Worm (Caenorhabditis elegans) whole organism, mixed stage, embryonic: ENCODE results near the gene F40E12.1.

ENCODE experiments used
- bed-3 ChIP-seq: fragments of 200-800 bp; sonication (Bioruptor generic); optimal IDR thresholded peaks from 3 replicates; lab custom pipeline; 2018; ENCODE audit warnings: mild to moderate bottlenecking, missing genetic modification characterization, moderate library complexity, missing compliant biosample characterization
- ceh-39 ChIP-seq: fragments of 150-350 bp; optimal IDR thresholded peaks from 2 replicates; lab custom pipeline; 2014; ENCODE audit warnings: missing biosample characterization, missing genetic modification characterization
- ceh-43 ChIP-seq: fragments of 200-800 bp; sonication (Bioruptor generic); optimal IDR thresholded peaks from 2 replicates; lab custom pipeline; 2018; ENCODE audit warnings: mild to moderate bottlenecking, missing genetic modification characterization, moderate library complexity, missing compliant biosample characterization
- ceh-83 ChIP-seq: fragments of 200-800 bp; sonication (Bioruptor generic); optimal IDR thresholded peaks from 2 replicates; lab custom pipeline; 2018; ENCODE audit warnings: mild to moderate bottlenecking, missing genetic modification characterization, missing compliant biosample characterization
- ces-1 ChIP-seq: fragments of 150-350 bp; optimal IDR thresholded peaks from 2 replicates; lab custom pipeline; 2014; ENCODE audit warnings: missing biosample characterization, missing genetic modification reagents, missing genetic modification characterization
- cnd-1 ChIP-seq: fragments of 200-800 bp; sonication (Bioruptor generic); optimal IDR thresholded peaks from 2 replicates; lab custom pipeline; 2018; ENCODE audit warnings: mild to moderate bottlenecking, missing genetic modification characterization, missing compliant biosample characterization
- elt-1 ChIP-seq: sonication (generic microtip); optimal IDR thresholded peaks from 2 replicates; lab custom pipeline; 2017; ENCODE audit warnings: missing genetic modification characterization, mild to moderate bottlenecking, missing compliant biosample characterization, antibody characterized with exemption, moderate library complexity, borderline replicate concordance; ENCODE audit not compliant: insufficient read depth
- elt-3 ChIP-seq: fragments of 150-350 bp; optimal IDR thresholded peaks from 2 replicates; lab custom pipeline; 2014; ENCODE audit warnings: missing biosample characterization, missing genetic modification characterization
- flh-1 ChIP-seq: fragments of 200-800 bp; sonication (Bioruptor generic); optimal IDR thresholded peaks from 2 replicates; lab custom pipeline; 2018; ENCODE audit warnings: mild to moderate bottlenecking, missing genetic modification characterization, moderate library complexity, missing compliant biosample characterization
- ham-2 ChIP-seq: fragments of 200-800 bp; sonication (Bioruptor generic); optimal IDR thresholded peaks from 2 replicates; lab custom pipeline; 2018; ENCODE audit warnings: mild to moderate bottlenecking, missing genetic modification characterization, missing compliant biosample characterization
- hlh-1 ChIP-seq: fragments of 150-350 bp; optimal IDR thresholded peaks from 2 replicates; lab custom pipeline; 2014; ENCODE audit warnings: missing biosample characterization, missing genetic modification reagents, missing genetic modification characterization
- lin-13 ChIP-seq: fragments of 150-350 bp; optimal IDR thresholded peaks from 2 replicates; lab custom pipeline; 2014; ENCODE audit warnings: missing biosample characterization, missing genetic modification characterization
- lin-32 ChIP-seq: fragments of 200-800 bp; sonication (Bioruptor generic); optimal IDR thresholded peaks from 2 replicates; lab custom pipeline; 2018; ENCODE audit warnings: mild to moderate bottlenecking, missing genetic modification characterization, missing compliant biosample characterization
- lsy-2 ChIP-seq: fragments of 150-350 bp; optimal IDR thresholded peaks from 2 replicates; lab custom pipeline; 2014; ENCODE audit warnings: missing biosample characterization, missing genetic modification characterization
- mab-5 ChIP-seq: fragments of 150-350 bp; optimal IDR thresholded peaks from 2 replicates; lab custom pipeline; 2014; ENCODE audit warnings: missing biosample characterization, missing genetic modification characterization
- mep-1 ChIP-seq: fragments of 150-350 bp; optimal IDR thresholded peaks from 2 replicates; lab custom pipeline; 2017; ENCODE audit warnings: missing biosample characterization, missing genetic modification reagents, missing genetic modification characterization, inconsistent platforms
- mls-2 ChIP-seq: sonication (generic microtip); optimal IDR thresholded peaks from 2 replicates; lab custom pipeline; 2016; ENCODE audit warnings: mild to moderate bottlenecking, missing genetic modification characterization, moderate library complexity, missing compliant biosample characterization
- nhr-12 ChIP-seq: fragments of 150-350 bp; optimal IDR thresholded peaks from 2 replicates; lab custom pipeline; 2014; ENCODE audit warnings: missing biosample characterization, missing genetic modification characterization
- nhr-2 ChIP-seq: fragments of 150-350 bp; optimal IDR thresholded peaks from 2 replicates; lab custom pipeline; 2014; ENCODE audit warnings: missing biosample characterization, missing genetic modification characterization
- nhr-237 ChIP-seq: fragments of 150-350 bp; optimal IDR thresholded peaks from 2 replicates; lab custom pipeline; 2014; ENCODE audit warnings: missing biosample characterization, missing genetic modification characterization
- nhr-28 ChIP-seq: fragments of 150-350 bp; optimal IDR thresholded peaks from 2 replicates; lab custom pipeline; 2014; ENCODE audit warnings: missing biosample characterization, missing genetic modification characterization
- nhr-76 ChIP-seq: sonication (generic microtip); optimal IDR thresholded peaks from 2 replicates; lab custom pipeline; 2017; ENCODE audit warnings: missing biosample characterization, missing genetic modification characterization
- sem-2 ChIP-seq: fragments of 200-800 bp; sonication (Bioruptor generic); optimal IDR thresholded peaks from 2 replicates; lab custom pipeline; 2018; ENCODE audit warnings: mild to moderate bottlenecking, missing genetic modification characterization, missing compliant biosample characterization
- snpc-4 ChIP-seq: fragments of 150-350 bp; optimal IDR thresholded peaks from 2 replicates; lab custom pipeline; 2014; ENCODE audit warnings: missing biosample characterization, missing genetic modification characterization
- sptf-1 ChIP-seq: sonication (generic microtip); optimal IDR thresholded peaks from 2 replicates; lab custom pipeline; 2017; ENCODE audit warnings: mild to moderate bottlenecking, missing genetic modification characterization, moderate library complexity, missing compliant biosample characterization
- tbx-8 ChIP-seq: fragments of 200-800 bp; sonication (Bioruptor generic); optimal IDR thresholded peaks from 2 replicates; lab custom pipeline; 2018; ENCODE audit warnings: mild to moderate bottlenecking, missing genetic modification characterization, moderate library complexity, missing compliant biosample characterization
- unc-120 ChIP-seq: sonication (generic microtip); optimal IDR thresholded peaks from 2 replicates; lab custom pipeline; 2017; ENCODE audit warnings: missing genetic modification characterization, missing compliant biosample characterization; ENCODE audit not compliant: poor library complexity, severe bottlenecking
- unc-39 ChIP-seq: fragments of 150-350 bp; optimal IDR thresholded peaks from 2 replicates; lab custom pipeline; 2014; ENCODE audit warnings: missing biosample characterization, missing genetic modification characterization
- unc-62 ChIP-seq: fragments of 150-350 bp; optimal IDR thresholded peaks from 2 replicates; lab custom pipeline; 2014; ENCODE audit warnings: missing biosample characterization, missing genetic modification reagents, missing genetic modification characterization
- zip-8 ChIP-seq: fragments of 150-350 bp; optimal IDR thresholded peaks from 2 replicates; lab custom pipeline; 2014; ENCODE audit warnings: missing biosample characterization, missing genetic modification characterization
- ztf-11 ChIP-seq: fragments of 150-350 bp; optimal IDR thresholded peaks from 2 replicates; lab custom pipeline; 2014; ENCODE audit warnings: missing biosample characterization, missing genetic modification characterization

Gene F40E12.1

DNA sequence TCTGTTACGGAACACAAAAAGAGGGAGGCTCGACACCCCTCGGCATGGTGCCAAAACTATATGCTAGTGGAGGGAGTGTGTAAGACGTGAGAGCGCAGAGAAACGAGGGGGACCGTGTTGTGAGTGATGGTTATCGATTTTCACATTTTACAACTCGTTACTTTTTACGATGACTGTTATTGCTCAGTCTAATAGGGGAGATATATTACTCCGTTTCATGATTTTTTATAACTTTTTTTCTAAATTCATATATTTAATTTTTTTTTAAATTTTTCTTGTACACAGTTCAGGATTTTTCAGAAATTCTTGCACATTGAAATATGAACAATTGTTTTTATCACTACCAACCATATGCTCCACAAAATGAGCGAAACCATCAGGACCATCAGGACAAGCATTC lies 37.8 kb downstream of the F40E12.1 start, which contains the start of gene F19B10.5:
Gene F19B10.5, plus strand, starts transcription at position 301 of the 400 bp plus-strand sequence.
- TF ChIP-seq zip-8 (tag; lab: Kevin White, UChicago) (no peak), tbx-8 (GFP tag; lab: Kevin White, UChicago) (no peak), lin-13 (tag; lab: Kevin White, UChicago) (no peak), ceh-83 (no peak), hlh-1 (tag; lab: Kevin White, UChicago) (no peak), ces-1 (GFP tag; lab: Kevin White, UChicago) (no peak), unc-39 (tag; lab: Kevin White, UChicago) (no peak), unc-62 (no peak), lin-32 (GFP tag; lab: Kevin White, UChicago) (no peak), flh-1 (GFP tag; lab: Kevin White, UChicago) (no peak), sem-2 (no peak), mep-1 (no peak), unc-120 (no peak), nhr-76 (tag; lab: Kevin White, UChicago) (no peak)

DNA sequence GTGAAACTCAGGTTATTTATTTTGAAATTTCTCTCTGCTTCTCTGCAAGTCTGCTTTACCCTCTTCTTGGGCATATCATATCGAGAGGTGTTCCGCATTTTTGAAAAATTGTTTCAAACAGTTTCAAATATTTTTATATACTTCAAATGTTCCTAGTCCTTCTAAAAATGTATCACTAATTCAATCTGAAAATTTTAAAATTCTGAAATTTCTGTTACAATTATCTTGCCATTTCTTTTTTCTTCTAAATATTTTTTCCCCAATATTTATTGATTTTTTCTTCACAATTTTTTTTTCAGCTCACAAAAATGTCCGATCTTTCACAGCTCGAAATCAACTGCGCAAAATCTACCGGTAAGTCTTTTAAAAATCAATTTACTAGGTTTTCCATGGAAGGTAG lies 42.2 kb downstream of the F40E12.1 start, which contains the start of gene F19B10.4:
Gene F19B10.4, plus strand, starts transcription at position 301 of the 400 bp plus-strand sequence.
- TF ChIP-seq nhr-237 (tag; lab: Kevin White, UChicago): no peak
- no peak for TF ChIP-seq sptf-1 (tag; lab: Kevin White, UChicago)
- TF ChIP-seq unc-62: no peak
- no peak for TF ChIP-seq cnd-1 (tag; lab: Kevin White, UChicago)
- TF ChIP-seq mls-2 (tag; lab: Kevin White, UChicago): no peak
- TF ChIP-seq unc-120: no peak
- TF ChIP-seq zip-8 (tag; lab: Kevin White, UChicago): no peak
- no peak for TF ChIP-seq ceh-83
- no peak for TF ChIP-seq ceh-43 (GFP tag; lab: Kevin White, UChicago)
- no peak for TF ChIP-seq ham-2
- no peak for TF ChIP-seq ceh-39 (tag; lab: Kevin White, UChicago)
- no peak for TF ChIP-seq nhr-76 (tag; lab: Kevin White, UChicago)

DNA sequence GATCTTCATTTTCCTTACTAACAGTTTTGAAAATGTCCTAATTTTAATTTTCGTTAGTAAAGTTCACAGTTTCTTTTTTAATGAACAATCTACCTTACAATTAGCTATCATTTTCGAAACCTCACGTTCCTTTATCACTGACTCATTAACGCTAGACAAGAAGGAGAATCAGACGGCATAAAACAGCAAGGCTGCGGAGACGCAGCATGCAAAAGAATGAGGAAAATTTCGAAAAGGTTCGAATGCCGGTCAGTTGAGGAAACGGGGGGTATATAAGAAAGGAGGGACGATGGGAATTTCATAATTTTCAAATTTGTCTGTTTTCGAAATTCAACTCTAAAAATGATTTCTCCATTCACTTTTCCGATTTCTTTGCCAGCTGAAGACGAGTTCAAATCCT lies 44.3 kb downstream of the F40E12.1 start, which contains the start of gene F19B10.13:
Gene F19B10.13, plus strand, starts transcription at position 343 of the 400 bp plus-strand sequence.
- TF ChIP-seq snpc-4 (no peak), tbx-8 (GFP tag; lab: Kevin White, UChicago) (no peak), mls-2 (tag; lab: Kevin White, UChicago) (no peak), ceh-39 (tag; lab: Kevin White, UChicago) (no peak), elt-3 (peak; percentile 61), flh-1 (GFP tag; lab: Kevin White, UChicago) (no peak)

DNA sequence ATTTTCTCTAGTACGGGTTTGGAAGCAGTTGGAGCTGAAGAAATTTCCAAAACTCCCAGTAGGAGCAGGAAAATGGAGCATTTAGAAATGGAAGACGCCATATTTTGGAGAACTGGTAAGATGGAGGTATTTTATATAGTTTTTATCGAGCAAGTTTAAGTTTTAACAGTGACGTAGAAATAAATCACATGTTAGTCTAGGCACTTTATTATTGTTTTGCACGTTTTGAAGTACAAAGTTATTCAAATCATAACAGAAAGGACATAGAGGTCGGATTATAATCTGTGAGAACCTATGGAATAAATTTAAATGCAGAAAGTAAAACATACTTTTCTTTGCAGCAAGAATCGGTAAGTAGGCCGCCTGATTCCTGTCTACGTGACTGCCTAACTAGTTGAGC lies 46.2 kb downstream of the F40E12.1 start, which contains the start of gene F19B10.6:
Gene F19B10.6, minus strand, starts transcription at position 101 of the 400 bp plus-strand sequence.
- TF ChIP-seq lsy-2 (tag; lab: Kevin White, UChicago) (no peak), flh-1 (GFP tag; lab: Kevin White, UChicago) (no peak), nhr-12 (tag; lab: Kevin White, UChicago) (no peak), mab-5 (tag; lab: Kevin White, UChicago) (no peak), ham-2 (no peak), sptf-1 (tag; lab: Kevin White, UChicago) (no peak), nhr-76 (tag; lab: Kevin White, UChicago) (no peak), bed-3 (GFP tag; lab: Kevin White, UChicago) (no peak), ceh-83 (no peak), nhr-2 (tag; lab: Kevin White, UChicago) (no peak), elt-3 (no peak), lin-13 (tag; lab: Kevin White, UChicago) (no peak), snpc-4 (no peak), elt-1 (tag; lab: Kevin White, UChicago) (no peak)

DNA sequence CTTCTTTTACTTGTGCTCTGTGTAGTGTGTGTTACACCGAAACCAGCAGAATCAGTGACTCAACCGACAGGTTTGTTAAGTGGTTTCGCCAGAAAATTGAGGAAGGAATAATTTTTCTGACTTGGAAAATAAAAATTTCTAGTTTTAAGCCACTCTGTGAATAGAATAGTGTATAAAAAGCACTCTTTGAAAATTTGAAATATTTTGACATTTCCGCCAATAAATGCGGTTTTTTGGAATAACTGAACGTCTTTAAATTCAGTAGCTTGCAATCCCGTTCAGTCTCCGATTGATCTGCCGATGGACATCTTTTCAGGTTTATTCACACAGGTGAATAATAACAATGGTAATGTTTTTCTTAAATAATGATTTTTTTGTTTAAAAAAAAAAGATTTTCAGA lies 46.9 kb downstream of the F40E12.1 start, which contains the start of gene F19B10.3:
Gene F19B10.3, plus strand, starts transcription at position 301 of the 400 bp plus-strand sequence.
- TF ChIP-seq bed-3 (GFP tag; lab: Kevin White, UChicago) (no peak), unc-39 (tag; lab: Kevin White, UChicago) (no peak), ztf-11 (tag; lab: Kevin White, UChicago) (no peak), nhr-76 (tag; lab: Kevin White, UChicago) (no peak), nhr-28 (tag; lab: Kevin White, UChicago) (no peak), sptf-1 (tag; lab: Kevin White, UChicago) (no peak), nhr-237 (tag; lab: Kevin White, UChicago) (no peak)
